Fruit fly (Drosophila melanogaster): ENCODE data around the gene CG34448.

Gene CG34448

DNA sequence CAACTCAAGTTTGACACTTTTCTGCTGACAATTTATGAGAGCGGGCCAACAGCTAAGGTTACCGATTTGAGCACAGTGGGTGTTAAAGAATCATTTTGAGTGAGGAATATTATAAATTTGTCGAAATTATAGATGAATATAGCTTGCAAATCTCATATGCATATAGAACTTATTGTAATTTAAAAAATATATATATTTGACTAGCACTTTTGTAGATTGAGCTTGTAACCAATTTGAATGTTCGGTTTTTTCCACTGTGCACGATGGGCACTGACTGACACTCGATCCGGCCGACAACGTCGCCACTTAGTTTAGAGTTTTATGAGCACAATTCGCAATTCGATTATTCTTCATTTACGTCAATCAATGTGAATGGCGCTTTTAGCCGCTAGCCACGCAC, 19.3 kb downstream of the CG34448 start (continued):
- TF ChIP-seq exex (tag; optimal IDR thresholded peaks at IDR 0.05) (no peak), yki (optimal IDR thresholded peaks at IDR 0.05) (no peak), toy (GFP tag; IDR thresholded peaks at IDR 0.05) (no peak), tll (GFP tag; optimal IDR thresholded peaks at IDR 0.05) (no peak), slou (GFP tag; optimal IDR thresholded peaks at IDR 0.05) (no peak), lov (optimal IDR thresholded peaks at IDR 0.05) (no peak), lov (GFP tag; IDR thresholded peaks at IDR 0.05) (no peak), GATAe (GFP tag; conservative IDR thresholded peaks at IDR 0.05) (no peak), Dip2 (GFP tag; IDR thresholded peaks at IDR 0.05) (no peak), Mrtf (GFP tag; IDR thresholded peaks at IDR 0.05) (no peak), tgo (GFP tag; IDR thresholded peaks at IDR 0.05) (no peak), CG4730 (GFP tag; IDR thresholded peaks at IDR 0.05) (no peak), phol (tag; optimal IDR thresholded peaks at IDR 0.05) (peak; percentile 16), CG17186 (GFP tag; optimal IDR thresholded peaks at IDR 0.05) (no peak), CG16863 (GFP tag; optimal IDR thresholded peaks at IDR 0.05) (no peak), CG12104 (GFP tag; optimal IDR thresholded peaks at IDR 0.05) (no peak), bbx (GFP tag; IDR thresholded peaks at IDR 0.05; ENCODE audit: partially characterized antibody) (no peak), H2.0 (GFP tag; IDR thresholded peaks at IDR 0.05) (no peak), CkIIα-i1 (GFP tag; IDR thresholded peaks at IDR 0.05) (no peak), lbe (GFP tag; optimal IDR thresholded peaks at IDR 0.05) (no peak), ase (GFP tag; IDR thresholded peaks at IDR 0.05) (no peak), CG10979 (tag; optimal IDR thresholded peaks at IDR 0.05) (peak; percentile 1), pfk (GFP tag; optimal IDR thresholded peaks at IDR 0.05) (no peak), CG18619 (GFP tag; optimal IDR thresholded peaks at IDR 0.05) (no peak), CG17361 (GFP tag; IDR thresholded peaks at IDR 0.05) (no peak), eve (GFP tag; optimal IDR thresholded peaks at IDR 0.05) (no peak), Awh (GFP tag; IDR thresholded peaks at IDR 0.05) (no peak), oc (tag; optimal IDR thresholded peaks at IDR 0.05) (no peak), nmo (GFP tag; optimal IDR thresholded peaks at IDR 0.05) (no peak), Dref (GFP tag; IDR thresholded peaks at IDR 0.05) (no peak), Blimp-1 (GFP tag; optimal IDR thresholded peaks at IDR 0.05) (peak; percentile 20), CG3995 (GFP tag; optimal IDR thresholded peaks at IDR 0.05) (no peak), ind (GFP tag; optimal IDR thresholded peaks at IDR 0.05) (no peak), Hsf (GFP tag; optimal IDR thresholded peaks at IDR 0.05) (no peak), Ets65A (GFP tag) (no peak), Six4 (GFP tag; optimal IDR thresholded peaks at IDR 0.05) (no peak), Meics (GFP tag; optimal IDR thresholded peaks at IDR 0.05) (no peak), knrl (GFP tag; IDR thresholded peaks at IDR 0.05; ENCODE audit: partially characterized antibody) (no peak), H15 (GFP tag; IDR thresholded peaks at IDR 0.05) (no peak), CG14441 (GFP tag; IDR thresholded peaks at IDR 0.05) (0 out of 2 replicates have a peak, but pooled peaks have one; percentile 10), cad (GFP tag; optimal IDR thresholded peaks at IDR 0.05) (no peak), CG6175 (GFP tag; IDR thresholded peaks at IDR 0.05) (no peak), shn (GFP tag; optimal IDR thresholded peaks at IDR 0.05) (no peak), Hand (GFP tag; optimal IDR thresholded peaks at IDR 0.05) (no peak), pnt (GFP tag; optimal IDR thresholded peaks at IDR 0.05) (no peak), CG4404 (GFP tag; IDR thresholded peaks at IDR 0.05) (no peak), CG43689 (GFP tag; IDR thresholded peaks at IDR 0.05) (no peak), chm (GFP tag; IDR thresholded peaks at IDR 0.05) (no peak), CG8359 (GFP tag; optimal IDR thresholded peaks at IDR 0.05; ENCODE audit: borderline replicate concordance) (no peak), CG7556 (GFP tag; optimal IDR thresholded peaks at IDR 0.05) (no peak), Xrp1 (GFP tag; IDR thresholded peaks at IDR 0.05) (peak; percentile 29; the same call in 1 of the 2 replicates), CG2678 (tag; optimal IDR thresholded peaks at IDR 0.05) (peak; percentile 36), wor (GFP tag; IDR thresholded peaks at IDR 0.05) (no peak), CG1024 (GFP tag; IDR thresholded peaks at IDR 0.05) (no peak)
